Fruit fly (Drosophila melanogaster) whole organism, pupa: ENCODE measurements around the gene Cp15.

ENCODE experiments used
- CG10348 ChIP-seq: fragments of 200-800 bp; sonication (Bioruptor generic); IDR thresholded peaks from 2 replicates; pipeline ENCODE4 v1.3.6; 2022; ENCODE audit warnings: missing biosample characterization, missing genetic modification characterization
- CG12605 ChIP-seq: fragments of 200-800 bp; sonication (Bioruptor generic); IDR thresholded peaks from 2 replicates; pipeline ENCODE4 v1.3.6; 2022; ENCODE audit warnings: missing biosample characterization, missing genetic modification characterization
- CG13204 ChIP-seq: fragments of 200-800 bp; sonication (Bioruptor generic); optimal IDR thresholded peaks from 2 replicates; lab custom pipeline; 2018; ENCODE audit warnings: missing biosample characterization, mild to moderate bottlenecking, missing genetic modification characterization, moderate library complexity
- CG14655 ChIP-seq: fragments of 200-800 bp; sonication (Bioruptor generic); optimal IDR thresholded peaks from 3 replicates; lab custom pipeline; 2017; ENCODE audit warnings: mild to moderate bottlenecking, missing biosample characterization, missing genetic modification reagents, missing genetic modification characterization
- CG15710 ChIP-seq: fragments of 200-800 bp; sonication (Bioruptor generic); optimal IDR thresholded peaks from 2 replicates; lab custom pipeline; 2018; ENCODE audit warnings: missing biosample characterization, mild to moderate bottlenecking, missing genetic modification characterization, moderate library complexity
- CG17806 ChIP-seq: fragments of 200-800 bp; sonication (Bioruptor generic); optimal IDR thresholded peaks from 2 replicates; lab custom pipeline; 2018; ENCODE audit warnings: missing biosample characterization, mild to moderate bottlenecking, missing genetic modification characterization, moderate library complexity
- CG32121 ChIP-seq: fragments of 200-800 bp; sonication (Bioruptor generic); IDR thresholded peaks from 2 replicates; pipeline ENCODE4 v1.3.6; 2022; ENCODE audit warnings: missing biosample characterization, missing genetic modification characterization
- CG34367 ChIP-seq: fragments of 200-800 bp; sonication (Bioruptor generic); optimal IDR thresholded peaks from 2 replicates; lab custom pipeline; 2018; ENCODE audit warnings: missing biosample characterization, mild to moderate bottlenecking, missing genetic modification characterization
- CG4496 ChIP-seq: fragments of 200-800 bp; sonication (Bioruptor generic); IDR thresholded peaks from 3 replicates; pipeline ENCODE4 v1.3.6; 2022; ENCODE audit warnings: missing biosample characterization, missing genetic modification characterization
- CG8159 ChIP-seq: fragments of 200-800 bp; sonication (Bioruptor generic); optimal IDR thresholded peaks from 3 replicates; lab custom pipeline; 2018; ENCODE audit warnings: missing biosample characterization, mild to moderate bottlenecking, missing genetic modification characterization, moderate library complexity
- CG8301 ChIP-seq: fragments of 200-800 bp; sonication (Bioruptor generic); optimal IDR thresholded peaks from 2 replicates; lab custom pipeline; 2018; ENCODE audit warnings: missing biosample characterization, mild to moderate bottlenecking, missing genetic modification characterization
- CG9948 ChIP-seq: fragments of 200-800 bp; sonication (Bioruptor generic); optimal IDR thresholded peaks from 2 replicates; lab custom pipeline; 2018; ENCODE audit warnings: missing biosample characterization, mild to moderate bottlenecking, missing genetic modification characterization, moderate library complexity
- D1 ChIP-seq: fragments of 200-800 bp; sonication (Bioruptor generic); optimal IDR thresholded peaks from 2 replicates; lab custom pipeline; 2018; ENCODE audit warnings: missing biosample characterization, mild to moderate bottlenecking, missing genetic modification characterization, moderate library complexity
- EcR ChIP-seq: fragments of 200-800 bp; sonication (Bioruptor generic); optimal IDR thresholded peaks from 3 replicates; lab custom pipeline; 2019; ENCODE audit warnings: missing biosample characterization, missing genetic modification characterization, mild to moderate bottlenecking, moderate library complexity, missing genetic modification reagents
- Ets98B ChIP-seq: fragments of 200-800 bp; sonication (Bioruptor generic); IDR thresholded peaks from 2 replicates; pipeline ENCODE4 v1.3.6; 2022; ENCODE audit warnings: missing biosample characterization, missing genetic modification characterization
- Pif1A ChIP-seq: fragments of 200-800 bp; sonication (Bioruptor generic); optimal IDR thresholded peaks from 3 replicates; lab custom pipeline; 2016; ENCODE audit warnings: missing biosample characterization, missing genetic modification characterization
- Pif1B ChIP-seq: fragments of 200-800 bp; sonication (Bioruptor generic); optimal IDR thresholded peaks from 3 replicates; lab custom pipeline; 2016; ENCODE audit warnings: missing biosample characterization, missing genetic modification characterization
- Snoo ChIP-seq: fragments of 200-800 bp; sonication (Bioruptor generic); optimal IDR thresholded peaks from 3 replicates; lab custom pipeline; 2017; ENCODE audit warnings: missing biosample characterization, mild to moderate bottlenecking, missing genetic modification characterization, inconsistent platforms
- fd96Ca ChIP-seq: fragments of 200-800 bp; sonication (Bioruptor generic); IDR thresholded peaks from 3 replicates; pipeline ENCODE4 v1.3.6; 2022; ENCODE audit warnings: missing biosample characterization, missing genetic modification characterization
- gl ChIP-seq: fragments of 200-800 bp; sonication (Bioruptor generic); optimal IDR thresholded peaks from 2 replicates; lab custom pipeline; 2018; ENCODE audit warnings: missing biosample characterization, mild to moderate bottlenecking, missing genetic modification characterization
- rn ChIP-seq: fragments of 200-800 bp; sonication (Bioruptor generic); IDR thresholded peaks from 2 replicates; pipeline ENCODE4 v1.3.6; 2022; ENCODE audit warnings: missing biosample characterization, missing genetic modification characterization

The Cp15 gene

DNA sequence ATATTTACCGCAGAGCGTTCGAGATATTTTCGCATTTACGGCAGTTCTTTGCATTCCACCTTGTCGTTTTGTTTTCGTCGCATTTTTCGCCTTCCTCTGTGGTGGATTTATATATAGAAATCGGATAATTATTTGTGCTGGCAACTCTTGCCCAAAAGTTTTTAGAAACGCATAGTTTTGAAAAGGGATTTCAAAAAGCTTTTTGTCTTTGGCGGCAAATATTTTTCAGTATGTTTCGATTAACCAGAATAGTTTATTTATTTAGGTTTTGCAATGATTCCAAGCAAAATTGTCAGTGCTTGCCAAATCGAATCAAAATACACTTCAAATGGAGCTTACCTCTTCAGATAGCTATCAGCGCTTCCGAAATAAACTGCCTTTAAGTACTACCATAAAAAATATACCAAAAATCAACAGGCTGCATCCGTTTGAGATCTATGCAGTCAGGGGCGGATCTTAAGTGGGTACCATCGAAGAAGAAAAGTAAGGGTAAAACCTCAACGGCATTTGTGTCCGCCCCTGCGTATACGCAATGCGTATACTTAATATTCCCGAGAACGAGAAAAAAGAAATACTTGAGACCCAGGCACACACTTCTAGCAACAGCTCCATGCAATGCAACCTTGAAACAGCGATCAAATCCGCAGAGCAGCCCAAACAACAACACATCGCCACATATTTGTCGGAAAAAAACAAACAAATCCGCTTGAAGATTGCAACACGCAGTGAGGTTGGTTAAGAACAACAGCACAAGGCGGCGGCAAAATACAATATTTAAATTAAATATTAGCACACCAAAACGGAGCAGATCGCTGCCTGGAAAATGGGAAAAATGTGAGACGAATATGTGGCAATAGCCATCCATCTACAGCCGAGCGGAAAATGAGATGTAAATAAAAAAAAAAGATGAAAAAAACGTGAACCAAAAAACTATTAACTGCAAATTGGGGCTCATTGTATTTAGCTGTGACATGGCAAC is 21.7 kb downstream of the Cp15 start, which contains the start of gene CG13306:
Gene CG13306 (minus strand): TSS at position 51 of the 979 bp plus-strand sequence.
- TF ChIP-seq CG15710 (tag; lab: Kevin White, UChicago): no peak
- TF ChIP-seq CG4496 (GFP tag; lab: Robert Waterston, UW): no peak
- TF ChIP-seq rn: no peak
- no peak for TF ChIP-seq CG8159 (tag; lab: Kevin White, UChicago)
- 0 out of 3 replicates have a peak, but pooled peaks have one; percentile 21 for TF ChIP-seq fd96Ca (GFP tag; lab: Robert Waterston, UW)
- no peak for TF ChIP-seq Pif1B (GFP tag; lab: Kevin White, UChicago)
- TF ChIP-seq, all 21 proteins: peak for 1

dm6 chr3L:8751262-8751661 is 23.0 kb downstream of the Cp15 start:
- TF ChIP-seq CG15710 (tag; lab: Kevin White, UChicago) (no peak), Ets98B (peak; percentile 70), CG9948 (tag; lab: Kevin White, UChicago) (no peak), CG8159 (tag; lab: Kevin White, UChicago) (no peak), CG8301 (tag; lab: Kevin White, UChicago) (peak; percentile 54), rn (peak; percentile 24; the same call in 1 of the 2 replicates), CG13204 (no peak), fd96Ca (GFP tag; lab: Robert Waterston, UW) (peak; percentile 24; the same call in 1 of the 3 replicates), CG10348 (GFP tag; lab: Robert Waterston, UW) (no peak), gl (no peak), CG17806 (tag; lab: Kevin White, UChicago) (no peak), Pif1A (GFP tag; lab: Kevin White, UChicago) (no peak), D1 (tag; lab: Kevin White, UChicago) (no peak), CG14655 (peak; percentile 32), CG12605 (peak; percentile 33; the same call in 1 of the 2 replicates), Pif1B (GFP tag; lab: Kevin White, UChicago) (no peak), CG32121 (GFP tag; lab: Robert Waterston, UW) (peak; percentile 76), EcR (no peak), CG34367 (no peak), Snoo (no peak), CG4496 (GFP tag; lab: Robert Waterston, UW) (peak; percentile 58; the same call in 2 of the 3 replicates)

- no peak for TF ChIP-seq CG4496 (GFP tag; lab: Robert Waterston, UW)
- peak; percentile 21 for TF ChIP-seq CG8301 (tag; lab: Kevin White, UChicago)
- TF ChIP-seq Pif1A (GFP tag; lab: Kevin White, UChicago): no peak
- no peak for TF ChIP-seq CG9948 (tag; lab: Kevin White, UChicago)
- no peak for TF ChIP-seq rn
- TF ChIP-seq CG12605: peak; percentile 50; the same call in 1 of the 2 replicates
- TF ChIP-seq EcR: no peak
- no peak for TF ChIP-seq Pif1B (GFP tag; lab: Kevin White, UChicago)
- TF ChIP-seq CG10348 (GFP tag; lab: Robert Waterston, UW): no peak
- TF ChIP-seq CG14655: peak; percentile 3
- peak; percentile 30; the same call in 1 of the 2 replicates for TF ChIP-seq CG32121 (GFP tag; lab: Robert Waterston, UW)
- peak; percentile 24; the same call in 1 of the 2 replicates for TF ChIP-seq Ets98B
- no peak for TF ChIP-seq fd96Ca (GFP tag; lab: Robert Waterston, UW)
- TF ChIP-seq D1 (tag; lab: Kevin White, UChicago): no peak
- TF ChIP-seq CG34367: no peak
Observed at dm6 chr3L:8753592-8753991, 25.3 kb downstream of the Cp15 start, which contains the start of gene Fhos. Gene Fhos, plus strand, starts transcription at chr3L:8753619.

dm6 chr3L:8755689-8756088 is 27.4 kb downstream of the Cp15 start, which contains the start of gene CG6576:
Gene CG6576, plus strand, starts transcription at chr3L:8755989.
- TF ChIP-seq D1 (tag; lab: Kevin White, UChicago): no peak
- TF ChIP-seq CG4496 (GFP tag; lab: Robert Waterston, UW): no peak
- TF ChIP-seq Pif1B (GFP tag; lab: Kevin White, UChicago): no peak
- TF ChIP-seq CG15710 (tag; lab: Kevin White, UChicago): no peak
- TF ChIP-seq Pif1A (GFP tag; lab: Kevin White, UChicago): no peak
- TF ChIP-seq gl: no peak
- TF ChIP-seq Ets98B: no peak
- no peak for TF ChIP-seq CG9948 (tag; lab: Kevin White, UChicago)
- TF ChIP-seq Snoo: no peak
- TF ChIP-seq CG14655: no peak
- TF ChIP-seq CG32121 (GFP tag; lab: Robert Waterston, UW): no peak
- TF ChIP-seq CG34367: no peak
- TF ChIP-seq fd96Ca (GFP tag; lab: Robert Waterston, UW): no peak
- TF ChIP-seq CG10348 (GFP tag; lab: Robert Waterston, UW): no peak
- TF ChIP-seq CG13204: no peak
- TF ChIP-seq EcR: no peak
- TF ChIP-seq CG8301 (tag; lab: Kevin White, UChicago): no peak

dm6 chr3L:8763037-8763454 is 34.8 kb downstream of the Cp15 start:
- TF ChIP-seq CG12605 (peak; percentile 21; the same call in 1 of the 2 replicates), CG9948 (tag; lab: Kevin White, UChicago) (no peak), fd96Ca (GFP tag; lab: Robert Waterston, UW) (peak; percentile 12; the same call in 1 of the 3 replicates), Ets98B (peak; percentile 64), Pif1A (GFP tag; lab: Kevin White, UChicago) (peak; percentile 10), D1 (tag; lab: Kevin White, UChicago) (no peak), CG32121 (GFP tag; lab: Robert Waterston, UW) (peak; percentile 78), CG15710 (tag; lab: Kevin White, UChicago) (peak; percentile 8)
